Fruit fly (Drosophila melanogaster) whole organism, embryonic: ENCODE results near the gene grsm.

ENCODE experiments used
- Asciz ChIP-seq: fragments of 200-800 bp; sonication (Bioruptor generic); optimal IDR thresholded peaks from 2 replicates; lab custom pipeline; 2017; ENCODE audit warnings: missing biosample characterization, mild to moderate bottlenecking, missing genetic modification characterization, missing genetic modification reagents
- Blimp-1 ChIP-seq: fragments of 200-800 bp; sonication (Bioruptor generic); optimal IDR thresholded peaks from 3 replicates; lab custom pipeline; 2018; ENCODE audit warnings: missing biosample characterization, missing genetic modification characterization, mild to moderate bottlenecking, moderate library complexity, missing genetic modification reagents
- CG10431 ChIP-seq: fragments of 200-800 bp; sonication (Bioruptor generic); optimal IDR thresholded peaks from 3 replicates; lab custom pipeline; 2018; ENCODE audit warnings: missing biosample characterization, mild to moderate bottlenecking, missing genetic modification characterization
- CG11456 ChIP-seq: fragments of 200-800 bp; sonication (Bioruptor generic); IDR thresholded peaks from 3 replicates; pipeline ENCODE4 v1.3.6; 2022; ENCODE audit warnings: missing biosample characterization, missing genetic modification characterization
- CG11723 ChIP-seq: fragments of 200-800 bp; sonication (Bioruptor generic); optimal IDR thresholded peaks from 2 replicates; lab custom pipeline; 2017; ENCODE audit warnings: missing biosample characterization, mild to moderate bottlenecking, missing genetic modification characterization
- CG12744 ChIP-seq: fragments of 200-800 bp; sonication (Bioruptor generic); optimal IDR thresholded peaks from 2 replicates; lab custom pipeline; 2016; ENCODE audit warnings: missing biosample characterization, missing genetic modification characterization
- CG14441 ChIP-seq: fragments of 200-800 bp; sonication (Bioruptor generic); IDR thresholded peaks from 2 replicates; pipeline ENCODE4 v1.3.6; 2022; ENCODE audit warnings: missing biosample characterization, missing genetic modification characterization
- CG16779 ChIP-seq: fragments of 200-800 bp; sonication (Bioruptor generic); IDR thresholded peaks from 2 replicates; pipeline ENCODE4 v1.3.6; 2022; ENCODE audit warnings: missing biosample characterization, missing genetic modification characterization
- CG18262 ChIP-seq: fragments of 200-800 bp; optimal IDR thresholded peaks from 3 replicates; lab custom pipeline; 2019; ENCODE audit warnings: missing biosample characterization, mild to moderate bottlenecking, missing genetic modification characterization, moderate library complexity
- CG2116 ChIP-seq: fragments of 200-800 bp; sonication (Bioruptor generic); optimal IDR thresholded peaks from 3 replicates; lab custom pipeline; 2018; ENCODE audit warnings: missing biosample characterization, mild to moderate bottlenecking, missing genetic modification characterization
- CG30403 ChIP-seq: fragments of 200-800 bp; sonication (Bioruptor generic); optimal IDR thresholded peaks from 3 replicates; lab custom pipeline; 2016; ENCODE audit warnings: missing biosample characterization, missing genetic modification characterization
- CG30431 ChIP-seq: fragments of 200-800 bp; sonication (Bioruptor generic); optimal IDR thresholded peaks from 2 replicates; lab custom pipeline; 2017; ENCODE audit warnings: missing biosample characterization, missing genetic modification characterization
- CG3847 ChIP-seq: fragments of 200-800 bp; sonication (Bioruptor generic); IDR thresholded peaks from 2 replicates; pipeline ENCODE4 v1.3.6; 2022; ENCODE audit warnings: missing biosample characterization, missing genetic modification characterization
- CG43689 ChIP-seq: fragments of 200-800 bp; sonication (Bioruptor generic); IDR thresholded peaks from 2 replicates; pipeline ENCODE4 v1.3.6; 2022; ENCODE audit warnings: missing biosample characterization, missing genetic modification characterization
- CG5180 ChIP-seq: fragments of 200-800 bp; sonication (Bioruptor generic); optimal IDR thresholded peaks from 3 replicates; lab custom pipeline; 2017; ENCODE audit warnings: missing biosample characterization, missing genetic modification characterization, mild to moderate bottlenecking, moderate library complexity, missing genetic modification reagents
- CG8478 ChIP-seq: fragments of >200 bp; optimal IDR thresholded peaks from 2 replicates; lab custom pipeline; 2018
- CG8944 ChIP-seq: fragments of 200-800 bp; sonication (Bioruptor generic); optimal IDR thresholded peaks from 3 replicates; lab custom pipeline; 2016; ENCODE audit warnings: missing biosample characterization, missing genetic modification characterization
- CG9437 ChIP-seq: fragments of 200-800 bp; sonication (Bioruptor generic); optimal IDR thresholded peaks from 2 replicates; lab custom pipeline; 2018; ENCODE audit warnings: missing biosample characterization, mild to moderate bottlenecking, missing genetic modification characterization
- GATAe ChIP-seq: fragments of 200-800 bp; sonication (Bioruptor generic); conservative IDR thresholded peaks from 2 replicates; pipeline ENCODE4 v1.3.6; 2022; ENCODE audit warnings: missing biosample characterization, missing genetic modification characterization
- Hand ChIP-seq: fragments of 200-800 bp; sonication (Bioruptor generic); optimal IDR thresholded peaks from 2 replicates; lab custom pipeline; 2017; ENCODE audit warnings: mild to moderate bottlenecking, missing biosample characterization, missing genetic modification reagents, missing genetic modification characterization
- Hr3 ChIP-seq: fragments of 200-800 bp; sonication (Bioruptor generic); optimal IDR thresholded peaks from 3 replicates; lab custom pipeline; 2016; ENCODE audit warnings: missing biosample characterization, missing genetic modification characterization
- Hr51 ChIP-seq, 2 experiments: fragments of 200-800 bp; sonication (Bioruptor generic); optimal IDR thresholded peaks; 2 replicates in 1 of 2; 3 replicates in 1 of 2; lab custom pipeline; 2016 to 2018; ENCODE audit warnings: missing biosample characterization in 2 of 2, missing genetic modification characterization in 2 of 2, mild to moderate bottlenecking in 1 of 2, moderate library complexity in 1 of 2
- Kr ChIP-seq: fragments of 200-800 bp; sonication (Bioruptor generic); optimal IDR thresholded peaks from 2 replicates; lab custom pipeline; 2017; ENCODE audit warnings: missing biosample characterization, mild to moderate bottlenecking, missing genetic modification characterization
- Meics ChIP-seq: fragments of 200-800 bp; sonication (Bioruptor generic); optimal IDR thresholded peaks from 2 replicates; lab custom pipeline; 2017; ENCODE audit warnings: missing biosample characterization, mild to moderate bottlenecking, missing genetic modification characterization
- Myb ChIP-seq: fragments of 200-800 bp; sonication (Bioruptor generic); optimal IDR thresholded peaks from 2 replicates; lab custom pipeline; 2016; ENCODE audit warnings: missing biosample characterization, missing genetic modification characterization
- Optix ChIP-seq: fragments of 200-800 bp; sonication (Bioruptor generic); IDR thresholded peaks from 3 replicates; pipeline ENCODE4 v1.3.6; 2022; ENCODE audit warnings: missing biosample characterization, missing genetic modification characterization
- Scr ChIP-seq: fragments of 200-800 bp; sonication (Bioruptor generic); IDR thresholded peaks from 2 replicates; pipeline ENCODE4 v1.3.6; 2022; ENCODE audit warnings: missing biosample characterization, missing genetic modification characterization; ENCODE audit not compliant: partially characterized antibody
- Spps ChIP-seq: fragments of 200-800 bp; sonication (Bioruptor generic); optimal IDR thresholded peaks from 2 replicates; lab custom pipeline; 2018; ENCODE audit warnings: missing biosample characterization, mild to moderate bottlenecking, missing genetic modification characterization
- Sry-δ ChIP-seq: fragments of 200-800 bp; sonication (Bioruptor generic); optimal IDR thresholded peaks from 2 replicates; lab custom pipeline; 2016; ENCODE audit warnings: missing biosample characterization, missing genetic modification characterization
- Xbp1 ChIP-seq: fragments of 200-800 bp; sonication (Bioruptor generic); optimal IDR thresholded peaks from 3 replicates; lab custom pipeline; 2016; ENCODE audit warnings: missing biosample characterization, mild to moderate bottlenecking, missing genetic modification characterization
- ac ChIP-seq: fragments of 200-800 bp; sonication (Bioruptor generic); optimal IDR thresholded peaks from 3 replicates; lab custom pipeline; 2017; ENCODE audit warnings: missing biosample characterization, mild to moderate bottlenecking, missing genetic modification characterization
- ara ChIP-seq: fragments of 200-800 bp; sonication (Bioruptor generic); IDR thresholded peaks from 2 replicates; pipeline ENCODE4 v1.3.6; 2022; ENCODE audit warnings: missing biosample characterization, missing genetic modification characterization
- ase ChIP-seq: fragments of 200-800 bp; sonication (Bioruptor generic); IDR thresholded peaks from 3 replicates; pipeline ENCODE4 v1.3.6; 2022; ENCODE audit warnings: missing biosample characterization, missing genetic modification characterization
- cad ChIP-seq: fragments of >200 bp; optimal IDR thresholded peaks from 2 replicates; lab custom pipeline; 2017; ENCODE audit warnings: missing biosample characterization, missing genetic modification characterization
- caup ChIP-seq: fragments of 200-800 bp; sonication (Bioruptor generic); optimal IDR thresholded peaks from 3 replicates; lab custom pipeline; 2017; ENCODE audit warnings: missing biosample characterization, mild to moderate bottlenecking, missing genetic modification characterization, moderate library complexity; ENCODE audit not compliant: severe bottlenecking
- chif ChIP-seq, 2 experiments: fragments of 200-800 bp; sonication (Bioruptor generic); optimal IDR thresholded peaks; 3 replicates each; lab custom pipeline; 2016; ENCODE audit warnings: missing biosample characterization in 2 of 2, missing genetic modification characterization in 2 of 2
- dimm ChIP-seq: fragments of 200-800 bp; sonication (Bioruptor generic); IDR thresholded peaks from 2 replicates; pipeline ENCODE4 v1.3.6; 2022; ENCODE audit warnings: missing biosample characterization, missing genetic modification characterization
- dpn ChIP-seq, 2 experiments: fragments of 200-800 bp; sonication (Bioruptor generic); optimal IDR thresholded peaks; 3 replicates each; lab custom pipeline; 2016; ENCODE audit warnings: missing biosample characterization in 2 of 2, missing genetic modification characterization in 2 of 2
- ken ChIP-seq: fragments of 200-800 bp; sonication (Bioruptor generic); IDR thresholded peaks from 3 replicates; pipeline ENCODE4 v1.3.6; 2022; ENCODE audit warnings: missing biosample characterization, missing genetic modification characterization
- lola ChIP-seq, 3 experiments: fragments of >200 bp in 2 of 3; fragments of 200-800 bp in 1 of 3; sonication (Bioruptor generic) in 1 of 3; optimal IDR thresholded peaks; 2 replicates each; lab custom pipeline; 2017 to 2019; ENCODE audit warnings: missing biosample characterization in 3 of 3, missing genetic modification characterization in 3 of 3, mild to moderate bottlenecking in 1 of 3, moderate library complexity in 1 of 3
- p53 ChIP-seq: fragments of 200-800 bp; sonication (Bioruptor generic); optimal IDR thresholded peaks from 2 replicates; lab custom pipeline; 2016; ENCODE audit warnings: missing biosample characterization, missing genetic modification characterization
- pzg ChIP-seq: fragments of 200-800 bp; sonication (Bioruptor generic); optimal IDR thresholded peaks from 3 replicates; lab custom pipeline; 2018; ENCODE audit warnings: missing biosample characterization, mild to moderate bottlenecking, missing genetic modification characterization, moderate library complexity
- sna ChIP-seq: fragments of 200-800 bp; sonication (Bioruptor generic); IDR thresholded peaks from 2 replicates; pipeline ENCODE4 v1.3.6; 2022; ENCODE audit warnings: missing biosample characterization, missing genetic modification characterization; ENCODE audit not compliant: partially characterized antibody
- tin ChIP-seq: fragments of 200-800 bp; sonication (Bioruptor generic); optimal IDR thresholded peaks from 3 replicates; lab custom pipeline; 2016; ENCODE audit warnings: missing biosample characterization, missing genetic modification characterization
- tio ChIP-seq: fragments of 200-800 bp; sonication (Bioruptor generic); optimal IDR thresholded peaks from 2 replicates; lab custom pipeline; 2017; ENCODE audit warnings: missing biosample characterization, missing genetic modification characterization, inconsistent platforms
- tll ChIP-seq, 2 experiments: fragments of 200-800 bp in 1 of 2; fragments of >200 bp in 1 of 2; sonication (Bioruptor generic) in 1 of 2; optimal IDR thresholded peaks; 2 replicates each; lab custom pipeline; 2017 to 2019; ENCODE audit warnings: missing biosample characterization in 2 of 2, missing genetic modification characterization in 2 of 2, mild to moderate bottlenecking in 1 of 2, moderate library complexity in 1 of 2
- vvl ChIP-seq: fragments of 200-800 bp; sonication (Bioruptor generic); IDR thresholded peaks from 2 replicates; pipeline ENCODE4 v1.3.6; 2022; ENCODE audit warnings: missing biosample characterization, missing genetic modification characterization
- yki ChIP-seq: fragments of >200 bp; optimal IDR thresholded peaks from 3 replicates; lab custom pipeline; 2018

grsm gene

dm6 chr3R:12982167-12982981 lies 14.9 kb upstream of the grsm start (continued):
- TF ChIP-seq Blimp-1 (peak; percentile 38), CG5180 (GFP tag; lab: Kevin White, UChicago) (peak; percentile 60), ac (GFP tag; lab: Kevin White, UChicago) (no peak), ara (GFP tag; lab: Robert Waterston, UW) (peak; percentile 68; the same call in 1 of the 2 replicates), cad (no peak), CG8944 (GFP tag; lab: Kevin White, UChicago) (no peak), Optix (GFP tag; lab: Robert Waterston, UW) (0 out of 3 replicates have a peak, but pooled peaks have one; percentile 5), dimm (GFP tag; lab: Robert Waterston, UW) (0 out of 2 replicates have a peak, but pooled peaks have one; percentile 23), lola (GFP tag; optimal IDR thresholded peaks at IDR 0.05; lab: Kevin White, UChicago) (peak in 2 of 3 experiments; percentile 56 to 63), Kr (GFP tag; lab: Kevin White, UChicago) (no peak), Hand (GFP tag; lab: Kevin White, UChicago) (peak; percentile 63), CG30431 (GFP tag; lab: Kevin White, UChicago) (peak; percentile 28), CG16779 (GFP tag; lab: Robert Waterston, UW) (no peak), CG11456 (GFP tag; lab: Robert Waterston, UW) (peak; percentile 15; the same call in 1 of the 3 replicates), CG14441 (GFP tag; lab: Robert Waterston, UW) (peak; percentile 37; the same call in 1 of the 2 replicates), Asciz (GFP tag; lab: Kevin White, UChicago) (peak; percentile 42), dpn (GFP tag; optimal IDR thresholded peaks at IDR 0.05; lab: Kevin White, UChicago) (peak in 1 of 2 experiments; percentile 61), vvl (peak; percentile 37), yki (lab: Kevin White, UChicago) (no peak), CG12744 (GFP tag; lab: Kevin White, UChicago) (no peak), Myb (GFP tag; lab: Kevin White, UChicago) (no peak), Spps (tag; lab: Kevin White, UChicago) (no peak), CG8478 (lab: Kevin White, UChicago) (peak; percentile 90), Scr (GFP tag; lab: Robert Waterston, UW) (peak; percentile 17; the same call in 1 of the 2 replicates), CG18262 (peak; percentile 52), Sry-δ (GFP tag; lab: Kevin White, UChicago) (no peak), Hr51 (GFP tag; optimal IDR thresholded peaks at IDR 0.05; lab: Kevin White, UChicago) (peak in 1 of 2 experiments; percentile 83), CG9437 (GFP tag; lab: Kevin White, UChicago) (peak; percentile 72), ken (GFP tag; lab: Robert Waterston, UW) (no peak; the same call in 2 of the 3 replicates), tio (GFP tag; lab: Kevin White, UChicago) (peak; percentile 74), CG43689 (peak; percentile 6; the same call in 1 of the 2 replicates), CG30403 (GFP tag; lab: Kevin White, UChicago) (peak; percentile 64), pzg (GFP tag; lab: Kevin White, UChicago) (no peak), Xbp1 (GFP tag; lab: Kevin White, UChicago) (peak; percentile 69), sna (GFP tag; lab: Robert Waterston, UW) (0 out of 2 replicates have a peak, but pooled peaks have one; percentile 13), tll (GFP tag; optimal IDR thresholded peaks at IDR 0.05; lab: Kevin White, UChicago) (no peak), CG11723 (GFP tag; lab: Kevin White, UChicago) (peak; percentile 52), ase (GFP tag; lab: Robert Waterston, UW) (peak; percentile 52; the same call in 1 of the 3 replicates), Meics (peak; percentile 86), CG3847 (GFP tag; lab: Robert Waterston, UW) (peak; percentile 63), p53 (GFP tag; lab: Kevin White, UChicago) (no peak), Hr3 (GFP tag; lab: Kevin White, UChicago) (peak; percentile 3), GATAe (no peak), caup (GFP tag; lab: Kevin White, UChicago) (peak; percentile 78), chif (GFP tag; optimal IDR thresholded peaks at IDR 0.05; lab: Kevin White, UChicago) (no peak), CG10431 (no peak), tin (peak; percentile 32), CG2116 (GFP tag; lab: Kevin White, UChicago) (no peak)
